Fruit fly (Drosophila melanogaster) whole organism, pupa: ENCODE results near the gene CG13049.

Source experiments
- CG12605 ChIP-seq: fragments of 200-800 bp; sonication (Bioruptor generic); IDR thresholded peaks from 2 replicates; pipeline ENCODE4 v1.3.6; 2022; ENCODE audit warnings: missing biosample characterization, missing genetic modification characterization
- CG14655 ChIP-seq: fragments of 200-800 bp; sonication (Bioruptor generic); optimal IDR thresholded peaks from 3 replicates; lab custom pipeline; 2017; ENCODE audit warnings: mild to moderate bottlenecking, missing biosample characterization, missing genetic modification reagents, missing genetic modification characterization
- CG32121 ChIP-seq: fragments of 200-800 bp; sonication (Bioruptor generic); IDR thresholded peaks from 2 replicates; pipeline ENCODE4 v1.3.6; 2022; ENCODE audit warnings: missing biosample characterization, missing genetic modification characterization
- Pif1A ChIP-seq: fragments of 200-800 bp; sonication (Bioruptor generic); optimal IDR thresholded peaks from 3 replicates; lab custom pipeline; 2016; ENCODE audit warnings: missing biosample characterization, missing genetic modification characterization

dm6 chr3L:16259552-16259951, 22.2 kb downstream of the CG13049 start, which contains the start of gene CG13053:
- TF ChIP-seq CG14655 (peak; percentile 57), CG32121 (GFP tag; lab: Robert Waterston, UW) (no peak), CG12605 (GFP tag; lab: Robert Waterston, UW) (no peak), Pif1A (peak; percentile 27)
